Worm (Caenorhabditis elegans) whole organism, L2 larva: Measurements from ENCODE around the gene ebp-2.

Experiments used
- R02D3.7 ChIP-seq: fragments of 150-350 bp; optimal IDR thresholded peaks from 2 replicates; lab custom pipeline; 2014; ENCODE audit warnings: missing biosample characterization, missing genetic modification characterization
- ceh-82 ChIP-seq: fragments of 150-350 bp; optimal IDR thresholded peaks from 2 replicates; lab custom pipeline; 2014; ENCODE audit warnings: missing biosample characterization, missing genetic modification characterization
- lin-11 ChIP-seq: fragments of 150-350 bp; sonication (generic microtip); optimal IDR thresholded peaks from 2 replicates; lab custom pipeline; 2014; ENCODE audit warnings: missing biosample characterization, missing genetic modification characterization, inconsistent platforms, mixed read lengths
- lin-13 ChIP-seq: fragments of 150-350 bp; optimal IDR thresholded peaks from 2 replicates; lab custom pipeline; 2014; ENCODE audit warnings: missing biosample characterization, missing genetic modification reagents, missing genetic modification characterization
- nhr-11 ChIP-seq: fragments of 150-350 bp; optimal IDR thresholded peaks from 2 replicates; lab custom pipeline; 2014; ENCODE audit warnings: missing biosample characterization, missing genetic modification characterization
- nhr-6 ChIP-seq: fragments of 150-350 bp; optimal IDR thresholded peaks from 2 replicates; lab custom pipeline; 2014; ENCODE audit warnings: missing biosample characterization, missing genetic modification characterization
- peb-1 ChIP-seq: fragments of 150-350 bp; optimal IDR thresholded peaks from 2 replicates; lab custom pipeline; 2014; ENCODE audit warnings: missing biosample characterization, missing genetic modification characterization
- snpc-4 ChIP-seq: fragments of 150-350 bp; optimal IDR thresholded peaks from 2 replicates; lab custom pipeline; 2014; ENCODE audit warnings: missing biosample characterization, missing genetic modification characterization

ce11 chrII:11431584-11431983, 10.9 kb upstream of the ebp-2 start, which contains the start of gene C05D12.4:
- no peak for TF ChIP-seq lin-11
- no peak for TF ChIP-seq lin-13 (GFP tag; lab: Kevin White, UChicago)
- no peak for TF ChIP-seq nhr-11 (tag; lab: Kevin White, UChicago)
- no peak for TF ChIP-seq nhr-6 (tag; lab: Kevin White, UChicago)
- TF ChIP-seq ceh-82, result no peak
- TF ChIP-seq peb-1 (tag; lab: Kevin White, UChicago), result no peak
- no peak for TF ChIP-seq snpc-4 (tag; lab: Kevin White, UChicago)
- TF ChIP-seq R02D3.7 (tag; lab: Kevin White, UChicago), result no peak
